Worm (Caenorhabditis elegans) whole organism, early embryonic: ENCODE data around the gene C24H11.1.

ENCODE experiments used
- B0310.2 ChIP-seq: sonication (generic microtip); optimal IDR thresholded peaks from 2 replicates; lab custom pipeline; 2016; ENCODE audit warnings: mild to moderate bottlenecking, missing genetic modification characterization, missing compliant biosample characterization
- aly-1 ChIP-seq: sonication (generic microtip); optimal IDR thresholded peaks from 2 replicates; lab custom pipeline; 2016; ENCODE audit warnings: missing genetic modification characterization, missing compliant biosample characterization
- ama-1 ChIP-seq: fragments of 150-350 bp; optimal IDR thresholded peaks from 2 replicates; lab custom pipeline; 2014
- hmg-4 ChIP-seq: fragments of 200-800 bp; sonication (Bioruptor generic); optimal IDR thresholded peaks from 2 replicates; lab custom pipeline; 2018; ENCODE audit warnings: mild to moderate bottlenecking, missing genetic modification characterization, missing compliant biosample characterization
- pes-1 ChIP-seq: fragments of 200-800 bp; sonication (Bioruptor generic); IDR thresholded peaks from 2 replicates; pipeline ENCODE4 v1.3.6; 2022; ENCODE audit warnings: missing genetic modification reagents, missing genetic modification characterization, missing compliant biosample characterization
- tbx-11 ChIP-seq: fragments of 200-800 bp; sonication (Bioruptor generic); IDR thresholded peaks from 2 replicates; pipeline ENCODE4 v1.3.6; 2022; ENCODE audit warnings: missing genetic modification characterization, missing compliant biosample characterization
- tra-4 ChIP-seq: sonication (generic microtip); optimal IDR thresholded peaks from 2 replicates; lab custom pipeline; 2017; ENCODE audit warnings: missing genetic modification characterization, missing compliant biosample characterization

DNA sequence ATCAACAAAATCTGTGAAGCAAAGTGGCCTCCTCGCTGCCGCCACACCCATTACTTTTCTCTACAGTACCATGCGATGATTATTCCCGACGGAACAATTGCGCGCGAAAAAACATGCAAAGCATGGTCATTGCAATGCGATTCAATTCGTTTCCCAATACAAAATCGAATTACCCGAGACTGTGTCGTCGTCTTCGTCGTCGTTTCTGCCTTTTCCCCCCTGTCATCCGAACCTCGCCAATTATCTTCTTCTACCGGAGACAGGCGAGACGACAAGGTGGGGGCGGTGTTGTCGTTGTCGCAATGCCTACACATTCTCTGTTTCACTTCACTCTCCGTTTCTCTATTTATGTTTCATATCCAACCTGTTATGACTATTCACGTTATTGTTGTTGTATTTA lies 24.4 kb downstream of the C24H11.1 start:
- TF ChIP-seq ama-1 (no peak), pes-1 (GFP tag; lab: Robert Waterston, UW) (no peak), hmg-4 (no peak), B0310.2 (tag; lab: Kevin White, UChicago) (no peak), aly-1 (no peak), tra-4 (tag; lab: Kevin White, UChicago) (no peak), tbx-11 (no peak)
